Fruit fly (Drosophila melanogaster): ENCODE measurements around the gene ATPsynbetaL.

ATPsynbetaL gene

DNA sequence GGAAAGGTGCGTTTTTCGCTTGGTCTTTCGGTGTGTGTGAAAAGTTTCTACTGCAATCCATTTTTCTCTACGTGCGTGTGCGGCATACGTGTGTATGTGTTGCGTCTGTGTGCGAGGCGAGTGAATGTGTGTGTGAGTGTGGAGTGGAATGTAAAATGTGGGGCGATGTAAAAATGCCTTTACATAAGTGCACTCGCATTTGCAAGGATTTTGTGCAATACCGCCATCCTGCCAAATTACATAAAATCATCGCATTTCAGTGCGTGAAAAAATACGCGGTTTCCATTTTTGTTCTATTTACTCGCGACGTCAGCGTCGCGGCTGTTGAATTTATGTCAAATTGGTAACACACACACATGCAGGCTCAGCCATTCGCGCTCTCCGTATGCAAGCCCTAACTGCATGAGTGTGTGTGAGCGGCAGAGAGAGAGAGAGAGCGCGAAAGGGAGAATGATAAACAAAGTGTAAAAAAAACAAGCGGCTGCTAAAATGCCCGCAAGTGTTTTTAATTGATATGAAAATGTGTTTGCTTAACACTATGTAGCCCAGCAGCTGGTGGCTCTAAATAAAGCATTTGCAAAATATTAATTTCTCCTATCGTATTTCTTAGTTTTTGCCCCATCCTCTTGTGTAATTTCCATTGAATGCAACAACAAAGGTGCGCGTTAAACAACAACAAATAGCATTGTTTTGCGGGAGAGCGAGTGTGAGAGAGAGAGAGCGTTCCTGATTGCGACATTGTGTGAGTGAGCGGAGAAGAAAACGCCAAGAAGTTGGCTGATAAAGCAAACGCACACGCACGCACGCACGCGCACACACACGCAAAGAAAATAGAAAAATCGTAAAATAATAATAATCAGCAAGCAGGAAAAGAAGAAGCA lies 45.2 kb upstream of the ATPsynbetaL start (continued):
- TF ChIP-seq Fer1 (GFP tag; optimal IDR thresholded peaks at IDR 0.05) = peak; percentile 1
- TF ChIP-seq PHDP (tag; optimal IDR thresholded peaks at IDR 0.05) = no peak
- no peak for TF ChIP-seq crc (GFP tag; optimal IDR thresholded peaks at IDR 0.05)
- TF ChIP-seq CG8478 (optimal IDR thresholded peaks at IDR 0.05) = peak; percentile 99
- no peak; the same call in 1 of the 2 replicates for TF ChIP-seq CG13287 (GFP tag; IDR thresholded peaks at IDR 0.05; ENCODE audit: partially characterized antibody)

DNA sequence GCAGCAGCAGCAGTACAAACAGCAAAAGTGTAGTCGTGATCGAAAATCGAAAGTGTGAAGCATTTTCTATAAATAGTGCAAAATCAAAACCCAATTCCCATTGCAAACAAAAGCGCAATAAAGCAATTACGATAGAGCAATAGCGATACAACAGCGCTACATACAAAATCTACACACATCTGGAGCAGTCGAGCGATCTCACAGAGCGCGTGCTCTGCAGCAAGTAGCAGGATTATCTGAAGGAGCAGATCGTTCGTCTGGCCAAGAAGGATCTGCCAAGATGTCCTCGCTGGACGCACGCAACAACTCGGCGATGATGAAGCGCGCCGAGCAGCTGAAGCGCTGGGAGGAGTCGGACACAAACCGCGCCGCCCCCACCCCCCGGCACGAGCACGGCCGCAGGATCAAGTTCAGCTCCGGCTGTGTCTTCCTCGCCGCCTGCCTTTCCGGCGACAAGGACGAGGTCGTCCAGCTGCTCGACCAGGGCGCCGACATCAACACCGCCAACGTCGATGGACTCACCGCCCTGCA lies 44.5 kb upstream of the ATPsynbetaL start:
- 0 out of 2 replicates have a peak, but pooled peaks have one; percentile 15 for TF ChIP-seq E2f2 (GFP tag; IDR thresholded peaks at IDR 0.05)
- no peak for TF ChIP-seq Mad (GFP tag; optimal IDR thresholded peaks at IDR 0.05)
- TF ChIP-seq NFAT (GFP tag; IDR thresholded peaks at IDR 0.05) = no peak
- peak; percentile 12; the same call in 1 of the 2 replicates for TF ChIP-seq CG4360 (GFP tag; IDR thresholded peaks at IDR 0.05)
- peak; percentile 88 for TF ChIP-seq Hr39 (optimal IDR thresholded peaks at IDR 0.05)
- TF ChIP-seq lilli (GFP tag; optimal IDR thresholded peaks at IDR 0.05) = no peak
- no peak for TF ChIP-seq gro (GFP tag; optimal IDR thresholded peaks at IDR 0.05)
- TF ChIP-seq CG3163 (GFP tag; optimal IDR thresholded peaks at IDR 0.05) = no peak
- no peak for TF ChIP-seq Lpt (GFP tag; optimal IDR thresholded peaks at IDR 0.05)
- TF ChIP-seq CG34422 (GFP tag; IDR thresholded peaks at IDR 0.05) = no peak
- TF ChIP-seq gcm (GFP tag; optimal IDR thresholded peaks at IDR 0.05) = no peak
- no peak for TF ChIP-seq D19B (GFP tag; optimal IDR thresholded peaks at IDR 0.05)
- TF ChIP-seq Meics (GFP tag; optimal IDR thresholded peaks at IDR 0.05) = no peak
- TF ChIP-seq Ets65A (GFP tag) = no peak
- TF ChIP-seq CG11247 (GFP tag; IDR thresholded peaks at IDR 0.05) = 0 out of 2 replicates have a peak, but pooled peaks have one; percentile 10
- peak; percentile 56 for TF ChIP-seq exex (tag; optimal IDR thresholded peaks at IDR 0.05)
- TF ChIP-seq BtbVII (GFP tag; optimal IDR thresholded peaks at IDR 0.05) = no peak
- TF ChIP-seq CG5953 (GFP tag; IDR thresholded peaks at IDR 0.05) = no peak
- TF ChIP-seq ara (GFP tag; IDR thresholded peaks at IDR 0.05) = peak; percentile 51; the same call in 1 of the 2 replicates
- no peak for TF ChIP-seq CG10654 (GFP tag; optimal IDR thresholded peaks at IDR 0.05)
- no peak for TF ChIP-seq Med (GFP tag)
- 0 out of 2 replicates have a peak, but pooled peaks have one; percentile 17 for TF ChIP-seq chm (GFP tag; IDR thresholded peaks at IDR 0.05)
- TF ChIP-seq CG3847 (GFP tag; IDR thresholded peaks at IDR 0.05) = no peak
- no peak for TF ChIP-seq Fer2 (tag; optimal IDR thresholded peaks at IDR 0.05)
- TF ChIP-seq hbn (GFP tag; IDR thresholded peaks at IDR 0.05; ENCODE audit: partially characterized antibody) = no peak
- no peak for TF ChIP-seq cas (GFP tag; IDR thresholded peaks at IDR 0.05)
- TF ChIP-seq Optix (GFP tag; IDR thresholded peaks at IDR 0.05) = no peak
- no peak for TF ChIP-seq Mes4 (GFP tag; optimal IDR thresholded peaks at IDR 0.05)
- TF ChIP-seq CG9932 (GFP tag; IDR thresholded peaks at IDR 0.05) = peak; percentile 15; the same call in 1 of the 2 replicates
- no peak for TF ChIP-seq Dek (tag; optimal IDR thresholded peaks at IDR 0.05)
- no peak for TF ChIP-seq z (GFP tag; IDR thresholded peaks at IDR 0.05)
- TF ChIP-seq lola (GFP tag; optimal IDR thresholded peaks at IDR 0.05) = no peak
- TF ChIP-seq Dbx (GFP tag; IDR thresholded peaks at IDR 0.05) = 0 out of 3 replicates have a peak, but pooled peaks have one; percentile 9
- TF ChIP-seq CG3065 (GFP tag; optimal IDR thresholded peaks at IDR 0.05) = no peak
- TF ChIP-seq tll (GFP tag; optimal IDR thresholded peaks at IDR 0.05) = no peak
- TF ChIP-seq CG10321 (GFP tag; IDR thresholded peaks at IDR 0.05) = no peak
- no peak for TF ChIP-seq fd102C (GFP tag; optimal IDR thresholded peaks at IDR 0.05)
- 0 out of 3 replicates have a peak, but pooled peaks have one; percentile 6 for TF ChIP-seq CG11695 (GFP tag; IDR thresholded peaks at IDR 0.05)
- 0 out of 2 replicates have a peak, but pooled peaks have one; percentile 6 for TF ChIP-seq CG14014 (GFP tag; IDR thresholded peaks at IDR 0.05)
- TF ChIP-seq CG34376 (GFP tag; optimal IDR thresholded peaks at IDR 0.05) = no peak
- TF ChIP-seq ken (GFP tag; IDR thresholded peaks at IDR 0.05) = peak; percentile 60; the same call in 2 of the 3 replicates
- no peak for TF ChIP-seq ATbp (GFP tag; optimal IDR thresholded peaks at IDR 0.05)
- no peak for TF ChIP-seq CG11723 (GFP tag; optimal IDR thresholded peaks at IDR 0.05)

Measured in whole organism, embryonic.